Fruit fly (Drosophila melanogaster) whole organism, wandering third instar larva: ENCODE measurements around the gene p38b.

ENCODE experiments used
- Abd-B ChIP-seq: fragments of >200 bp; optimal IDR thresholded peaks from 2 replicates; lab custom pipeline; 2017; ENCODE audit warnings: missing biosample characterization, missing genetic modification characterization
- CG32264 ChIP-seq: fragments of 200-800 bp; sonication (Bioruptor generic); optimal IDR thresholded peaks from 2 replicates; lab custom pipeline; 2016; ENCODE audit warnings: missing biosample characterization, missing genetic modification characterization
- CG9705 ChIP-seq: fragments of 200-800 bp; sonication (Bioruptor generic); optimal IDR thresholded peaks from 2 replicates; lab custom pipeline; 2018; ENCODE audit warnings: missing biosample characterization, mild to moderate bottlenecking, missing genetic modification characterization
- CrebA ChIP-seq: fragments of 200-800 bp; sonication (Bioruptor generic); optimal IDR thresholded peaks from 2 replicates; lab custom pipeline; 2016; ENCODE audit warnings: missing biosample characterization, mild to moderate bottlenecking, missing genetic modification characterization, borderline replicate concordance
- Dfd ChIP-seq: fragments of >200 bp; optimal IDR thresholded peaks from 2 replicates; lab custom pipeline; 2017; ENCODE audit warnings: missing biosample characterization, missing genetic modification characterization
- Dif ChIP-seq: fragments of 200-275, 200-300 bp; sonication (Bioruptor generic); optimal IDR thresholded peaks from 2 replicates; lab custom pipeline; 2018; ENCODE audit warnings: missing biosample characterization, missing genetic modification characterization; ENCODE audit not compliant: partially characterized antibody
- GATAd ChIP-seq: sonication (Bioruptor generic); optimal IDR thresholded peaks from 2 replicates; lab custom pipeline; 2016; ENCODE audit warnings: missing biosample characterization, missing genetic modification characterization
- HLH106 ChIP-seq: fragments of 200-800 bp; optimal IDR thresholded peaks from 3 replicates; lab custom pipeline; 2019; ENCODE audit warnings: missing biosample characterization, mild to moderate bottlenecking, missing genetic modification characterization, moderate library complexity
- Hnf4 ChIP-seq: fragments of 200-800 bp; sonication (Bioruptor generic); optimal IDR thresholded peaks from 2 replicates; lab custom pipeline; 2016; ENCODE audit warnings: missing biosample characterization, mild to moderate bottlenecking, missing genetic modification characterization
- Hr78 ChIP-seq: fragments of >200 bp; optimal IDR thresholded peaks from 2 replicates; lab custom pipeline; 2017; ENCODE audit warnings: missing biosample characterization, missing genetic modification characterization
- Hr83 ChIP-seq: fragments of 200-300 bp; sonication (Bioruptor generic); optimal IDR thresholded peaks from 2 replicates; lab custom pipeline; 2016; ENCODE audit warnings: missing biosample characterization, mild to moderate bottlenecking, missing genetic modification characterization, moderate library complexity; ENCODE audit not compliant: poor library complexity, severe bottlenecking
- Jra ChIP-seq: sonication (Bioruptor generic); optimal IDR thresholded peaks from 2 replicates; lab custom pipeline; 2016; ENCODE audit warnings: missing biosample characterization, missing genetic modification characterization
- Mio ChIP-seq: sonication (Bioruptor generic); optimal IDR thresholded peaks from 2 replicates; lab custom pipeline; 2016; ENCODE audit warnings: missing biosample characterization, missing genetic modification characterization
- Myc ChIP-seq: fragments of >200 bp; optimal IDR thresholded peaks from 2 replicates; lab custom pipeline; 2017
- N ChIP-seq: fragments of >200 bp; optimal IDR thresholded peaks from 2 replicates; lab custom pipeline; 2018; ENCODE audit warnings: missing biosample characterization, missing external identifiers, missing genetic modification characterization
- OdsH ChIP-seq: fragments of 200-800 bp; sonication (Bioruptor generic); optimal IDR thresholded peaks from 2 replicates; lab custom pipeline; 2016; ENCODE audit warnings: missing biosample characterization, mild to moderate bottlenecking, missing genetic modification characterization
- Rel ChIP-seq, 2 experiments: fragments of 200-800 bp; sonication (Bioruptor generic) in 1 of 2; optimal IDR thresholded peaks; 2 replicates in 1 of 2; 3 replicates in 1 of 2; lab custom pipeline; 2016 to 2019; ENCODE audit warnings: mild to moderate bottlenecking in 2 of 2, missing biosample characterization in 2 of 2, missing genetic modification characterization in 2 of 2, moderate library complexity in 1 of 2
- Sp1 ChIP-seq: fragments of 200-800 bp; sonication (Bioruptor generic); optimal IDR thresholded peaks from 3 replicates; lab custom pipeline; 2019; ENCODE audit warnings: missing biosample characterization, mild to moderate bottlenecking, missing genetic modification characterization, moderate library complexity
- Vsx2 ChIP-seq: fragments of 200-300, 225-300 bp; sonication (Bioruptor generic); optimal IDR thresholded peaks from 2 replicates; lab custom pipeline; 2018; ENCODE audit warnings: missing biosample characterization, missing genetic modification characterization; ENCODE audit not compliant: partially characterized antibody
- br ChIP-seq: fragments of 200-800 bp; sonication (Bioruptor generic); optimal IDR thresholded peaks from 2 replicates; lab custom pipeline; 2016; ENCODE audit warnings: missing biosample characterization, missing genetic modification characterization
- brk ChIP-seq: fragments of 200-800 bp; sonication (Bioruptor generic); optimal IDR thresholded peaks from 2 replicates; lab custom pipeline; 2016; ENCODE audit warnings: missing biosample characterization, mild to moderate bottlenecking, missing genetic modification characterization
- dl ChIP-seq, 2 experiments: fragments of 175-275, 200-275 bp in 1 of 2; fragments of 200-275 bp in 1 of 2; sonication (Bioruptor generic); optimal IDR thresholded peaks; lab custom pipeline; 2018; ENCODE audit warnings: mild to moderate bottlenecking in 2 of 2, missing biosample characterization in 2 of 2, missing genetic modification characterization in 2 of 2, moderate library complexity in 2 of 2; ENCODE audit not compliant: partially characterized antibody in 2 of 2, insufficient read depth in 1 of 2
- dmrt93B ChIP-seq: fragments of 200-800 bp; sonication (Bioruptor generic); optimal IDR thresholded peaks from 2 replicates; lab custom pipeline; 2018; ENCODE audit warnings: missing biosample characterization, mild to moderate bottlenecking, missing genetic modification characterization
- dsf ChIP-seq: sonication (Bioruptor generic); optimal IDR thresholded peaks from 2 replicates; lab custom pipeline; 2016; ENCODE audit warnings: missing biosample characterization, missing genetic modification characterization, borderline replicate concordance
- ey ChIP-seq: fragments of 200-800 bp; sonication (Bioruptor generic); optimal IDR thresholded peaks from 2 replicates; lab custom pipeline; 2016; ENCODE audit warnings: missing biosample characterization, missing genetic modification characterization
- foxo ChIP-seq, 2 experiments: fragments of 200-800 bp; sonication (Bioruptor generic); optimal IDR thresholded peaks; 2 replicates in 1 of 2; 3 replicates in 1 of 2; lab custom pipeline; 2016 to 2017; ENCODE audit warnings: missing biosample characterization in 2 of 2, missing genetic modification characterization in 2 of 2
- fru ChIP-seq: fragments of 200-800 bp; sonication (Bioruptor generic); optimal IDR thresholded peaks from 3 replicates; lab custom pipeline; 2016; ENCODE audit warnings: missing biosample characterization, mild to moderate bottlenecking, missing genetic modification characterization
- h ChIP-seq: fragments of 200-800 bp; sonication (Bioruptor generic); optimal IDR thresholded peaks from 3 replicates; lab custom pipeline; 2016; ENCODE audit warnings: missing biosample characterization, mild to moderate bottlenecking, missing genetic modification characterization
- jim ChIP-seq: fragments of 175-275, 200-325 bp; sonication (Bioruptor generic); optimal IDR thresholded peaks from 2 replicates; lab custom pipeline; 2016; ENCODE audit warnings: missing biosample characterization, mild to moderate bottlenecking, missing genetic modification characterization
- lola ChIP-seq: fragments of >200 bp; optimal IDR thresholded peaks from 2 replicates; lab custom pipeline; 2017; ENCODE audit warnings: missing biosample characterization, missing genetic modification characterization
- pan ChIP-seq: fragments of >200 bp; optimal IDR thresholded peaks from 2 replicates; lab custom pipeline; 2017
- psq ChIP-seq: fragments of 200-800 bp; sonication (Bioruptor generic); optimal IDR thresholded peaks from 3 replicates; lab custom pipeline; 2017; ENCODE audit warnings: missing biosample characterization, mild to moderate bottlenecking, missing genetic modification characterization, moderate library complexity
- rgr ChIP-seq: fragments of 200-800 bp; sonication (Bioruptor generic); optimal IDR thresholded peaks from 3 replicates; lab custom pipeline; 2016; ENCODE audit warnings: missing biosample characterization, mild to moderate bottlenecking, missing genetic modification characterization
- sage ChIP-seq: fragments of 200-800 bp; sonication (Bioruptor generic); optimal IDR thresholded peaks from 2 replicates; lab custom pipeline; 2016; ENCODE audit warnings: missing biosample characterization, mild to moderate bottlenecking, missing genetic modification characterization
- sv ChIP-seq: fragments of 200-800 bp; sonication (Bioruptor generic); optimal IDR thresholded peaks from 3 replicates; lab custom pipeline; 2016; ENCODE audit warnings: missing biosample characterization, missing genetic modification characterization
- tai ChIP-seq: sonication (Bioruptor generic); optimal IDR thresholded peaks from 2 replicates; lab custom pipeline; 2016; ENCODE audit warnings: missing biosample characterization, missing genetic modification characterization
- usp ChIP-seq: fragments of >200 bp; optimal IDR thresholded peaks from 2 replicates; lab custom pipeline; 2017; ENCODE audit warnings: missing biosample characterization, missing genetic modification characterization
- woc ChIP-seq: sonication (Bioruptor generic); optimal IDR thresholded peaks from 2 replicates; lab custom pipeline; 2016; ENCODE audit warnings: missing biosample characterization, mild to moderate bottlenecking, missing genetic modification characterization

Gene p38b

dm6 chr2L:13780109-13780947 is at the start of gene p38b, which contains the start of gene CG9008:
Gene p38b (plus strand): TSS chr2L:13780689.
Gene CG9008 (minus strand): TSS chr2L:13780165.
- TF ChIP-seq rgr (GFP tag; lab: Kevin White, UChicago) (peak; percentile 58), dsf (peak; percentile 18), CG9705 (GFP tag; lab: Kevin White, UChicago) (peak; percentile 65), Myc (lab: Kevin White, UChicago) (no peak), fru (GFP tag; lab: Kevin White, UChicago) (peak; percentile 78), sage (GFP tag; lab: Kevin White, UChicago) (peak; percentile 79), sv (peak; percentile 65), woc (GFP tag; lab: Kevin White, UChicago) (peak; percentile 86), Hr83 (peak; percentile 74), tai (GFP tag; lab: Kevin White, UChicago) (no peak), Hr78 (GFP tag; lab: Kevin White, UChicago) (no peak), Vsx2 (GFP tag; lab: Kevin White, UChicago) (no peak), brk (GFP tag; lab: Kevin White, UChicago) (no peak), ey (GFP tag; lab: Kevin White, UChicago) (peak; percentile 26), OdsH (GFP tag; lab: Kevin White, UChicago) (peak; percentile 76), CG32264 (GFP tag; lab: Kevin White, UChicago) (peak; percentile 39), usp (GFP tag; lab: Kevin White, UChicago) (no peak), CrebA (GFP tag; lab: Kevin White, UChicago) (no peak), jim (GFP tag; lab: Kevin White, UChicago) (peak; percentile 57), dl (GFP tag; optimal IDR thresholded peaks at IDR 0.05; lab: Kevin White, UChicago; ENCODE audit: insufficient read depth in 1 of 2, partially characterized antibody in 2 of 2) (no peak), br (GFP tag; lab: Kevin White, UChicago) (peak; percentile 42), Dfd (GFP tag; lab: Kevin White, UChicago) (no peak), lola (no peak), Sp1 (GFP tag; lab: Kevin White, UChicago) (peak; percentile 93), Mio (no peak), Abd-B (GFP tag; lab: Kevin White, UChicago) (no peak), Jra (GFP tag; lab: Kevin White, UChicago) (no peak), pan (lab: Kevin White, UChicago) (no peak), Rel (GFP tag; optimal IDR thresholded peaks at IDR 0.05; lab: Kevin White, UChicago) (peak; percentile 23), Rel (tag; optimal IDR thresholded peaks at IDR 0.05; lab: Kevin White, UChicago) (peak; percentile 8), HLH106 (peak; percentile 89), dmrt93B (GFP tag; lab: Kevin White, UChicago) (no peak), psq (peak; percentile 84), h (GFP tag; lab: Kevin White, UChicago) (peak; percentile 69), GATAd (GFP tag; lab: Kevin White, UChicago) (no peak), N (GFP tag; lab: Kevin White, UChicago) (no peak), foxo (GFP tag; optimal IDR thresholded peaks at IDR 0.05; lab: Kevin White, UChicago) (peak in 1 of 2 experiments; percentile 87), Hnf4 (GFP tag; lab: Kevin White, UChicago) (peak; percentile 39), Dif (GFP tag; lab: Kevin White, UChicago) (no peak)

- no peak for TF ChIP-seq sage (GFP tag; lab: Kevin White, UChicago)
- TF ChIP-seq Vsx2 (GFP tag; lab: Kevin White, UChicago): no peak
- no peak for TF ChIP-seq ey (GFP tag; lab: Kevin White, UChicago)
- no peak for TF ChIP-seq N (GFP tag; lab: Kevin White, UChicago)
- TF ChIP-seq fru (GFP tag; lab: Kevin White, UChicago): no peak
- TF ChIP-seq HLH106: no peak
- no peak for TF ChIP-seq lola
- TF ChIP-seq Sp1 (GFP tag; lab: Kevin White, UChicago): no peak
- TF ChIP-seq usp (GFP tag; lab: Kevin White, UChicago): no peak
These were observed 48.2 kb upstream of the p38b start for dm6 chr2L:13732287-13732686.
